Worm (Caenorhabditis elegans) whole organism, L3 larva: Measurements from ENCODE around the gene ttr-7.

ENCODE experiments used
- R02D3.7 ChIP-seq: fragments of 150-350 bp; optimal IDR thresholded peaks from 2 replicates; lab custom pipeline; 2014; ENCODE audit warnings: missing biosample characterization, missing genetic modification characterization
- ama-1 ChIP-seq: fragments of 150-350 bp; optimal IDR thresholded peaks from 2 replicates; lab custom pipeline; 2018
- ceh-16 ChIP-seq: sonication (generic microtip); optimal IDR thresholded peaks from 2 replicates; lab custom pipeline; 2017; ENCODE audit warnings: missing biosample characterization, missing genetic modification characterization
- ceh-28 ChIP-seq: fragments of 150-350 bp; optimal IDR thresholded peaks from 2 replicates; lab custom pipeline; 2014; ENCODE audit warnings: missing biosample characterization, missing genetic modification reagents, missing genetic modification characterization
- ceh-9 ChIP-seq: sonication (generic microtip); optimal IDR thresholded peaks from 2 replicates; lab custom pipeline; 2018; ENCODE audit warnings: missing biosample characterization, missing genetic modification characterization
- daf-12 ChIP-seq: fragments of 150-350 bp; optimal IDR thresholded peaks from 2 replicates; lab custom pipeline; 2014; ENCODE audit warnings: missing biosample characterization, missing genetic modification reagents, missing genetic modification characterization
- egl-5 ChIP-seq: fragments of 150-350 bp; optimal IDR thresholded peaks from 2 replicates; lab custom pipeline; 2017; ENCODE audit warnings: missing biosample characterization, missing genetic modification reagents, missing genetic modification characterization, inconsistent platforms
- elt-1 ChIP-seq: fragments of 150-350 bp; optimal IDR thresholded peaks from 2 replicates; lab custom pipeline; 2014; ENCODE audit warnings: missing biosample characterization, missing genetic modification characterization
- elt-2 ChIP-seq: sonication (generic microtip); optimal IDR thresholded peaks from 2 replicates; lab custom pipeline; 2016; ENCODE audit warnings: missing genetic modification reagents, mild to moderate bottlenecking, missing genetic modification characterization, missing compliant biosample characterization
- elt-3 ChIP-seq, 3 experiments: fragments of 150-350 bp in 1 of 3; sonication (generic microtip) in 2 of 3; optimal IDR thresholded peaks; 2 replicates in 2 of 3; 4 replicates in 1 of 3; lab custom pipeline; 2014 to 2017; ENCODE audit warnings: missing biosample characterization in 3 of 3, missing genetic modification characterization in 3 of 3
- fkh-10 ChIP-seq: sonication (generic microtip); optimal IDR thresholded peaks from 2 replicates; lab custom pipeline; 2017; ENCODE audit warnings: missing biosample characterization, missing genetic modification reagents, missing genetic modification characterization
- fkh-2 ChIP-seq: fragments of 150-350 bp; optimal IDR thresholded peaks from 2 replicates; lab custom pipeline; 2014; ENCODE audit warnings: missing biosample characterization, missing genetic modification reagents, missing genetic modification characterization
- hmg-11 ChIP-seq: sonication (generic microtip); optimal IDR thresholded peaks from 2 replicates; lab custom pipeline; 2016; ENCODE audit warnings: missing genetic modification characterization, missing compliant biosample characterization
- jun-1 ChIP-seq: fragments of 150-350 bp; optimal IDR thresholded peaks from 2 replicates; lab custom pipeline; 2014; ENCODE audit warnings: missing biosample characterization, missing genetic modification reagents, missing genetic modification characterization
- lin-39 ChIP-seq: fragments of 150-350 bp; optimal IDR thresholded peaks from 2 replicates; lab custom pipeline; 2018; ENCODE audit warnings: missing biosample characterization, missing genetic modification reagents, missing genetic modification characterization
- mml-1 ChIP-seq: fragments of 150-350 bp; sonication (generic microtip); optimal IDR thresholded peaks from 3 replicates; lab custom pipeline; 2014; ENCODE audit warnings: missing biosample characterization, missing genetic modification characterization
- nfya-1 ChIP-seq: sonication (generic microtip); optimal IDR thresholded peaks from 2 replicates; lab custom pipeline; 2017; ENCODE audit warnings: missing genetic modification characterization, mild to moderate bottlenecking, missing compliant biosample characterization, antibody characterized with exemption, moderate library complexity; ENCODE audit not compliant: insufficient read depth
- nhr-11 ChIP-seq: fragments of 150-350 bp; optimal IDR thresholded peaks from 2 replicates; lab custom pipeline; 2014; ENCODE audit warnings: missing biosample characterization, missing genetic modification characterization
- nhr-23 ChIP-seq: fragments of 150-350 bp; optimal IDR thresholded peaks from 2 replicates; lab custom pipeline; 2014; ENCODE audit warnings: missing biosample characterization, missing genetic modification reagents, missing genetic modification characterization
- nhr-237 ChIP-seq: fragments of 150-350 bp; optimal IDR thresholded peaks from 2 replicates; lab custom pipeline; 2014; ENCODE audit warnings: missing biosample characterization, missing genetic modification characterization
- nhr-25 ChIP-seq: sonication (generic microtip); optimal IDR thresholded peaks from 2 replicates; lab custom pipeline; 2017; ENCODE audit warnings: missing biosample characterization, missing genetic modification characterization
- nhr-28 ChIP-seq: fragments of 150-350 bp; optimal IDR thresholded peaks from 2 replicates; lab custom pipeline; 2014; ENCODE audit warnings: missing biosample characterization, missing genetic modification characterization
- nhr-43 ChIP-seq: sonication (generic microtip); optimal IDR thresholded peaks from 2 replicates; lab custom pipeline; 2016; ENCODE audit warnings: mild to moderate bottlenecking, missing genetic modification characterization, missing compliant biosample characterization; ENCODE audit not compliant: poor library complexity, severe bottlenecking
- nhr-67 ChIP-seq: fragments of 150-350 bp; optimal IDR thresholded peaks from 2 replicates; lab custom pipeline; 2014; ENCODE audit warnings: missing biosample characterization, missing genetic modification characterization
- nhr-76 ChIP-seq: fragments of 150-350 bp; sonication (generic microtip); optimal IDR thresholded peaks from 5 replicates; lab custom pipeline; 2014; ENCODE audit warnings: missing biosample characterization, missing genetic modification characterization
- nhr-77 ChIP-seq: fragments of 150-350 bp; optimal IDR thresholded peaks from 2 replicates; lab custom pipeline; 2014; ENCODE audit warnings: missing biosample characterization, missing genetic modification characterization
- pha-4 ChIP-seq: fragments of 150-350 bp; optimal IDR thresholded peaks from 2 replicates; lab custom pipeline; 2014; ENCODE audit warnings: missing biosample characterization, missing genetic modification reagents, missing genetic modification characterization
- sea-2 ChIP-seq: fragments of 150-350 bp; sonication (generic microtip); optimal IDR thresholded peaks from 4 replicates; lab custom pipeline; 2014; ENCODE audit warnings: missing biosample characterization, missing genetic modification reagents, missing genetic modification characterization
- skn-1 ChIP-seq: fragments of 150-350 bp; optimal IDR thresholded peaks from 2 replicates; lab custom pipeline; 2014; ENCODE audit warnings: missing biosample characterization, missing genetic modification characterization
- unc-39 ChIP-seq: sonication (generic microtip); optimal IDR thresholded peaks from 4 replicates; lab custom pipeline; 2017; ENCODE audit warnings: missing biosample characterization, missing genetic modification characterization
- zag-1 ChIP-seq: fragments of 150-350 bp; optimal IDR thresholded peaks from 2 replicates; lab custom pipeline; 2014; ENCODE audit warnings: missing biosample characterization, missing genetic modification characterization
- ztf-4 ChIP-seq: fragments of 150-350 bp; optimal IDR thresholded peaks from 2 replicates; lab custom pipeline; 2014; ENCODE audit warnings: missing biosample characterization, missing genetic modification characterization

Gene ttr-7

ce11 chrIII:563755-564154, 42.0 kb upstream of the ttr-7 start:
- TF ChIP-seq pha-4 = peak; percentile 53
- no peak for TF ChIP-seq zag-1 (tag; lab: Kevin White, UChicago)
- TF ChIP-seq jun-1 (tag; lab: Kevin White, UChicago) = no peak
- TF ChIP-seq, all 47 proteins: peak for 1

DNA sequence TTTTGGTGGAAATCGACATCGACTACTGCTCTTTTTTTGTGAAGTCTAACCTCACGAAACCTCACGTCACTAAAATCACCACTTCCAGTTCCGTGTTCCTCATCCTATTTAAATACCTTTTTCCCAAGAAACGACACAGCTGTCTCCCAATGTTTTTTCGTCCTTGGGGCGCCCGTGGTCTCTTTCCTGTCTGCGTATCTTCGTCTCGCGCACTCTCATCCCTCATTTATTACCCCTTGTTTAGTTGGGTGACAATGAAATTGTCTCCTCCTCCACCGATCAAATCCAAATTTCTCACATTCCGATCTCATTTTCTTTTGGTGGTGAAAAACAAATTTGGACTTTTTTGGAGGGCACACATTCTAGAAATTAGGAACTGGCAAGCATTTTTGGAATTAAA, 41.0 kb upstream of the ttr-7 start:
- TF ChIP-seq nhr-23 (tag; lab: Kevin White, UChicago) (peak; percentile 13), egl-5 (peak; percentile 77), daf-12 (tag; lab: Kevin White, UChicago) (no peak), nhr-25 (tag; lab: Kevin White, UChicago) (peak; percentile 68)

- no peak for TF ChIP-seq elt-1 (tag; lab: Kevin White, UChicago)
- TF ChIP-seq nhr-43 (tag; lab: Kevin White, UChicago) = no peak
- TF ChIP-seq fkh-2 (tag; lab: Kevin White, UChicago) = no peak
- TF ChIP-seq nfya-1 (tag; lab: Kevin White, UChicago) = no peak
- no peak for TF ChIP-seq nhr-77 (tag; lab: Kevin White, UChicago)
- TF ChIP-seq nhr-28 (tag; lab: Kevin White, UChicago) = no peak
- no peak for TF ChIP-seq nhr-11 (tag; lab: Kevin White, UChicago)
- TF ChIP-seq mml-1 (tag; lab: Kevin White, UChicago) = no peak
- TF ChIP-seq ceh-9 (tag; lab: Kevin White, UChicago) = no peak
- TF ChIP-seq nhr-237 (tag; lab: Kevin White, UChicago) = no peak
- no peak for TF ChIP-seq elt-2 (tag; lab: Kevin White, UChicago)
- TF ChIP-seq R02D3.7 (tag; lab: Kevin White, UChicago) = no peak
Observed at ce11 chrIII:568815-569214, 37.0 kb upstream of the ttr-7 start.

DNA sequence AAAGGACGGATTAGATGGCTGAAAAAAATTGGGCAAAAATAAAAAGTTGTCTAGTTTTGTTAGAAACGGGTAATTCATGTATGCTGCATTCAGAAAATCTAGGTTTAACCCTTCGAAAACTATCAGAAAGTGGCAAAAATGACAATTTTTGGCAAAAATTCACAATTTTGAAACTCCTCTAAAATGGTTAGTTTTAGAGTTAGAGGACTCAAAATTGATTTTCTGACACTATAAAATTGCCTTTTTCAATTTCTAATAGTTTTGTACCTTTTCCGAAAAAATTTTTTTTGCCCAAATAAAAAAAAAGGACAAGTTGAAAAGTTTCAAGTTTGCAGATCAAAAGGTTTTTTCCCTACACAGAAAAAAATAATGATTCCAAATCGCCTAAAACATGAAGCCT, 29.2 kb upstream of the ttr-7 start:
- no peak for TF ChIP-seq ceh-9 (tag; lab: Kevin White, UChicago)
- TF ChIP-seq nfya-1 (tag; lab: Kevin White, UChicago) = no peak
- TF ChIP-seq sea-2 (GFP tag; lab: Kevin White, UChicago) = no peak
- TF ChIP-seq unc-39 (tag; lab: Kevin White, UChicago) = no peak
- TF ChIP-seq ama-1 (lab: Kevin White, UChicago) = no peak
- no peak for TF ChIP-seq fkh-2 (tag; lab: Kevin White, UChicago)
- no peak for TF ChIP-seq nhr-67 (tag; lab: Kevin White, UChicago)
- no peak for TF ChIP-seq nhr-76
- no peak for TF ChIP-seq fkh-10 (GFP tag; lab: Kevin White, UChicago)
- no peak for TF ChIP-seq skn-1 (tag; lab: Kevin White, UChicago)
- TF ChIP-seq pha-4 = no peak
- no peak for TF ChIP-seq ceh-16 (tag; lab: Kevin White, UChicago)

DNA sequence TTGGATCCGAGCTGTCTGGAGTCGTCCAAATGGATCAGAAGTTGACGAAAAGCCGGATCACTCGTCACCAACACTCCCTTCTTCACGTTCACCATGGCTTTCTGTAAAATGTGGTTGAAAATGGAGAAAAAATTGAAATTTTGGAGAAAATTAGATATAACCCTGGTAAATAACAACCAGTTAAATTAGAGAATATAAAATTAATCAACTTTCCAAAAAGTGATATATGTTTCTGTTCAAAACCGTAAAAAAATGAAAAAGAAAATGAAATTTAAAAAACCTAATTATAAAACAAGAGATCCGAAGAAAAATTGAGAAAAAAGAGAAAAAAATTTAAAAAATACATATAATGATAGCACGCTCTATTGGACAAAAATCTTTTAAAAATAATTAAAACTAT, 28.3 kb upstream of the ttr-7 start, which contains the start of gene gtf-2H5:
gtf-2H5 (minus strand) TSS at position 101 of the 400 bp plus-strand sequence.
- TF ChIP-seq nhr-77 (tag; lab: Kevin White, UChicago) (no peak), ceh-28 (tag; lab: Kevin White, UChicago) (no peak), nhr-43 (tag; lab: Kevin White, UChicago) (no peak), hmg-11 (tag; lab: Kevin White, UChicago) (no peak), lin-39 (tag; lab: Kevin White, UChicago) (no peak), unc-39 (tag; lab: Kevin White, UChicago) (no peak), nhr-28 (tag; lab: Kevin White, UChicago) (no peak), daf-12 (tag; lab: Kevin White, UChicago) (no peak), R02D3.7 (tag; lab: Kevin White, UChicago) (no peak), jun-1 (tag; lab: Kevin White, UChicago) (no peak), mml-1 (tag; lab: Kevin White, UChicago) (no peak), nhr-76 (no peak), elt-3 (tag; optimal IDR thresholded peaks at IDR 0.05; lab: Kevin White, UChicago) (no peak), egl-5 (no peak), ztf-4 (no peak), elt-2 (tag; lab: Kevin White, UChicago) (no peak), fkh-2 (tag; lab: Kevin White, UChicago) (no peak), nhr-237 (tag; lab: Kevin White, UChicago) (no peak), ceh-16 (tag; lab: Kevin White, UChicago) (no peak)
